Worm (Caenorhabditis elegans) whole organism, L4/young adult: Measurements from ENCODE around the gene fbxa-31.

Experiments
- W03F9.2 ChIP-seq: fragments of 150-350 bp; optimal IDR thresholded peaks from 2 replicates; lab custom pipeline; 2014; ENCODE audit warnings: missing biosample characterization, missing genetic modification characterization
- dao-5 ChIP-seq: sonication (generic microtip); optimal IDR thresholded peaks from 2 replicates; lab custom pipeline; 2016; ENCODE audit warnings: missing genotype, missing genetic modification characterization, moderate library complexity, missing compliant biosample characterization
- him-1 ChIP-seq: sonication (generic microtip); optimal IDR thresholded peaks from 2 replicates; lab custom pipeline; 2016; ENCODE audit warnings: missing genotype, missing genetic modification reagents, missing genetic modification characterization, missing compliant biosample characterization

fbxa-31 gene

DNA sequence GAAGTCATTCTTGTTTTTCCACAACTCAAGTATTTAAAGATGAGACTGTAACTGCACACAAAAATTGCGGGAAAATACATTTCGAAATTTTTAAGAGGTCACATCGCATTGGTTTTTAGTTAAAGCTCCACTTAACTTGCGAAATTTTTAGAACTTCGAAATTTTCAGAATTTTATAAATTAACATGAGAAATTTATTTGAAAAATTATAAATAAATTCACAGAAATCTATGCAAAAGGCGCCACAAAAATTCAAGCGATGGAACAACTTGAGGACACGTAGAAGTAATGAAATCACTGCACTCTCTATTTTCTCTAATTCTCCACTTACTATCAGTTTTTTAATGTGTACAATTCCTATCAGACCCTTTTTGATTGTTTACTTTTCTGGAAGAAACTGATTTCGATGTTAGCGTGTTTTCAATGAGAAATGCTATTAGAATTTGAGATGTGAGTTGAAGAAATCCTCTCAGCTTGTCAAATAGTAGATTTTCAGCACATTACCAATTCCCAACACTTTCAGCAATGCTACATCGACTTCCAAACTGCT lies at the start of gene fbxa-31:
Gene fbxa-31 (minus strand): TSS at position 51 of the 549 bp plus-strand sequence.
- no peak for TF ChIP-seq dao-5 (tag; lab: Kevin White, UChicago)
- no peak for TF ChIP-seq W03F9.2
- no peak for TF ChIP-seq him-1

DNA sequence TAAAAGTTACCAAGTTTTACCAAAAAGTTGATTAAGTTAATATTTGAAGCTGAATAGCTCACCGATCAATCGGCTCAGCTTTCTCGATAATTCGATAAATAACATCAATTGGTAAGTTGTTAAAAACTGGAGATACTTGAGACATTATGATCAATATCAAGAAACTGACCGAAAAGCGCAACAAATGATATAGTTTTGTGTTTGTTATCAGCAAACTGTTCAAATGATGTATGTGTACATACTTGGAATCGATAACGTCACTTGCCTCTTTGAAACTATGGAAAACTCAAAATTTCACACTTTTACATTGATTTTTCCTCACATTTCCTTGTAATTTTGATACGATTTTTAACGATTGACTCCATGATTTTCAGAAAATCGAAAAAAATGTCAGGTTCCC lies 43.8 kb upstream of the fbxa-31 start, which contains the start of the genes fbxa-80 and fbxa-19:
Gene fbxa-80 (minus strand): TSS at position 173 of the 400 bp plus-strand sequence.
Gene fbxa-19 (plus strand): TSS at position 364 of the 400 bp plus-strand sequence.
- TF ChIP-seq dao-5 (tag; lab: Kevin White, UChicago): no peak
- no peak for TF ChIP-seq W03F9.2
- no peak for TF ChIP-seq him-1

ce11 chrIII:1314283-1314682 lies 43.1 kb upstream of the fbxa-31 start:
- TF ChIP-seq him-1 (no peak), W03F9.2 (no peak), dao-5 (tag; lab: Kevin White, UChicago) (no peak)

DNA sequence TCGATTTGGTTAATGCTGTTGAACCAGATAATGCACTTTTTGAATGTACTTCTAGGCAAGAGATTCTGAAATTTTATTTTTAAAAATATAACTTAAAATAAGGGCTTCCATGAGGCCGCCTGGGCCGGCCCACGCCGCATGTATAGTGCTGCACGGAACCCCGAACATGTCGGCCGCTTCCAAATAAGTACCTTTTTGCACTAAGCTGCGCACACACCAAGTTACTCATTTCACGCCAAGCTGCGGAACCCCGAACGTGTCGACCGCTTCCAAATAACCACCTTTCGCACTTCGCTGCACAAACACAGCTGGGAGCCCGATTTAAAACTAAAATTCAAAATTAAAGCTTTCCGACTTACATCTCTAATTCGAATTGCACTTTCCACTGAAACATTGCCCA lies 40.1 kb upstream of the fbxa-31 start:
- TF ChIP-seq dao-5 (tag; lab: Kevin White, UChicago): no peak
- no peak for TF ChIP-seq him-1
- no peak for TF ChIP-seq W03F9.2

DNA sequence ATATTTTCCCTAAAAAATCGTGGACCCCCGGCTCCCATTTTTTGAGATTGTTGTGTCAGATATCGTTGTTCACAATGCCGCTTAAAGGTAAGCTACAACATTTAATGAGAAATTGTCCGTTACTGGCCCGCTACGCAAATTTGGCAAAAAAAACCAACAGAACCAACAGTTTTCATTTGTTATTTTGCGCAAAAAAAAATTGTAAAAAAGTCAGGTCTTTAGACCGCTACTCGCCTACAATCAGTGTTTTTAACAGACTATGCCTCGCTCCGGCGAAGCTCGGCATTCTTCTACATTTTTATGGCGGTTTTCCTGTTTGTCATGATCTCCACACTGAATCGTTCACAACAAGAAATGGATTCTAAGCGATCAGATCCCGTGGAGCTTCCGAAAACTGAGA lies 37.7 kb upstream of the fbxa-31 start, which contains the start of gene Y82E9BL.12:
Gene Y82E9BL.12 (plus strand): TSS at position 301 of the 400 bp plus-strand sequence.
- TF ChIP-seq W03F9.2 (no peak), him-1 (no peak), dao-5 (tag; lab: Kevin White, UChicago) (no peak)

DNA sequence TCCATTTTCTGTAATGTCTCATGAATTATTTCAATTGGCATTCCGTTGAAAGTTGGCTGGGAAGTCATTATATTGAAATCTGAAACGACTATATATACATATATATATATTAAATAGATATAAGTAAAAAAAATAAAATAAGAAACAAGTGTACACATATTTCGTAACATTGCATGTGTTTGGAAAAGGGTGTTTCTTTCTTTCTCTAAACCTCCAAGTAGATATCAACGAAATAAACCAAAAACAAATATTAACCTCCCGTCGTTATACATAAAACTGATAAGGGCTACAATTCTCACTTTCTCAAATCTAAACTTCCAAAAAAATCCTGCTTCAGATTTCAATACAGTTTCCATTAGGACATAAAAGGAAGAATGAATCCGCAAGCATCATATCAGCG lies 37.0 kb upstream of the fbxa-31 start, which contains the start of gene fbxa-79:
Gene fbxa-79 (minus strand): TSS at position 86 of the 400 bp plus-strand sequence.
- TF ChIP-seq him-1 (no peak), W03F9.2 (no peak), dao-5 (tag; lab: Kevin White, UChicago) (no peak)

ce11 chrIII:1307333-1307732 lies 36.1 kb upstream of the fbxa-31 start:
- TF ChIP-seq him-1 (no peak), W03F9.2 (no peak), dao-5 (tag; lab: Kevin White, UChicago) (no peak)

- no peak for TF ChIP-seq him-1
- no peak for TF ChIP-seq W03F9.2
- TF ChIP-seq dao-5 (tag; lab: Kevin White, UChicago): no peak
These were observed 32.2 kb upstream of the fbxa-31 start, which contains the start of gene fbxa-75 for ce11 chrIII:1303414-1303813. TSS of gene fbxa-75 (plus strand) at chrIII:1303714.

- TF ChIP-seq dao-5 (tag; lab: Kevin White, UChicago) (no peak), him-1 (no peak), W03F9.2 (no peak)
These were observed 26.4 kb upstream of the fbxa-31 start, which contains the start of gene fbxa-28 for ce11 chrIII:1297604-1298003. TSS of gene fbxa-28 (plus strand) at chrIII:1297904.

ce11 chrIII:1295149-1295716 lies 24.0 kb upstream of the fbxa-31 start, which contains the start of gene fbxa-35:
TSS of gene fbxa-35 (plus strand) at chrIII:1295666.
- TF ChIP-seq W03F9.2 (no peak), dao-5 (tag; lab: Kevin White, UChicago) (no peak), him-1 (no peak)

- TF ChIP-seq W03F9.2 (no peak), him-1 (no peak), dao-5 (tag; lab: Kevin White, UChicago) (no peak)
These were observed 21.9 kb upstream of the fbxa-31 start, which contains the start of gene fbxa-36 for ce11 chrIII:1293135-1293534. TSS of gene fbxa-36 (minus strand) at chrIII:1293235.

- TF ChIP-seq W03F9.2 (no peak), him-1 (no peak), dao-5 (tag; lab: Kevin White, UChicago) (no peak)
These were observed 17.9 kb upstream of the fbxa-31 start for ce11 chrIII:1289139-1289538.

ce11 chrIII:1288473-1289056 lies 17.3 kb upstream of the fbxa-31 start, which contains the start of gene fbxa-50:
TSS of gene fbxa-50 (minus strand) at chrIII:1288523.
- TF ChIP-seq W03F9.2 (no peak), dao-5 (tag; lab: Kevin White, UChicago) (no peak), him-1 (no peak)

ce11 chrIII:1284584-1285046 lies 13.4 kb upstream of the fbxa-31 start, which contains the start of gene fbxa-37:
TSS of gene fbxa-37 (plus strand) at chrIII:1284996.
- TF ChIP-seq dao-5 (tag; lab: Kevin White, UChicago): no peak
- no peak for TF ChIP-seq W03F9.2
- TF ChIP-seq him-1: no peak

- no peak for TF ChIP-seq W03F9.2
- TF ChIP-seq dao-5 (tag; lab: Kevin White, UChicago): no peak
- no peak for TF ChIP-seq him-1
These were observed 8.0 kb upstream of the fbxa-31 start for ce11 chrIII:1279197-1279596.
